Fruit fly (Drosophila melanogaster) whole organism, wandering third instar larva: ENCODE results near the gene CG42784.
"Not testable (repeated sequence)": the region's sequence is repeated elsewhere in the genome, so short reads cannot be mapped to it uniquely, and the experiment has no call there.

Experiments
- Abd-B ChIP-seq: fragments of >200 bp; optimal IDR thresholded peaks from 2 replicates; lab custom pipeline; 2017; ENCODE audit warnings: missing biosample characterization, missing genetic modification characterization
- CG9705 ChIP-seq: fragments of 200-800 bp; sonication (Bioruptor generic); optimal IDR thresholded peaks from 2 replicates; lab custom pipeline; 2018; ENCODE audit warnings: missing biosample characterization, mild to moderate bottlenecking, missing genetic modification characterization
- Dfd ChIP-seq: fragments of >200 bp; optimal IDR thresholded peaks from 2 replicates; lab custom pipeline; 2017; ENCODE audit warnings: missing biosample characterization, missing genetic modification characterization
- GATAd ChIP-seq: sonication (Bioruptor generic); optimal IDR thresholded peaks from 2 replicates; lab custom pipeline; 2016; ENCODE audit warnings: missing biosample characterization, missing genetic modification characterization
- HLH106 ChIP-seq: fragments of 200-800 bp; optimal IDR thresholded peaks from 3 replicates; lab custom pipeline; 2019; ENCODE audit warnings: missing biosample characterization, mild to moderate bottlenecking, missing genetic modification characterization, moderate library complexity
- Hnf4 ChIP-seq: fragments of 200-800 bp; sonication (Bioruptor generic); optimal IDR thresholded peaks from 2 replicates; lab custom pipeline; 2016; ENCODE audit warnings: missing biosample characterization, mild to moderate bottlenecking, missing genetic modification characterization
- Hr78 ChIP-seq: fragments of >200 bp; optimal IDR thresholded peaks from 2 replicates; lab custom pipeline; 2017; ENCODE audit warnings: missing biosample characterization, missing genetic modification characterization
- Hr83 ChIP-seq: fragments of 200-300 bp; sonication (Bioruptor generic); optimal IDR thresholded peaks from 2 replicates; lab custom pipeline; 2016; ENCODE audit warnings: missing biosample characterization, mild to moderate bottlenecking, missing genetic modification characterization, moderate library complexity; ENCODE audit not compliant: poor library complexity, severe bottlenecking
- Mio ChIP-seq: sonication (Bioruptor generic); optimal IDR thresholded peaks from 2 replicates; lab custom pipeline; 2016; ENCODE audit warnings: missing biosample characterization, missing genetic modification characterization
- Myc ChIP-seq: fragments of >200 bp; optimal IDR thresholded peaks from 2 replicates; lab custom pipeline; 2017
- N ChIP-seq: fragments of >200 bp; optimal IDR thresholded peaks from 2 replicates; lab custom pipeline; 2018; ENCODE audit warnings: missing biosample characterization, missing external identifiers, missing genetic modification characterization
- OdsH ChIP-seq: fragments of 200-800 bp; sonication (Bioruptor generic); optimal IDR thresholded peaks from 2 replicates; lab custom pipeline; 2016; ENCODE audit warnings: missing biosample characterization, mild to moderate bottlenecking, missing genetic modification characterization
- Sp1 ChIP-seq: fragments of 200-800 bp; sonication (Bioruptor generic); optimal IDR thresholded peaks from 3 replicates; lab custom pipeline; 2019; ENCODE audit warnings: missing biosample characterization, mild to moderate bottlenecking, missing genetic modification characterization, moderate library complexity
- Vsx2 ChIP-seq: fragments of 200-300, 225-300 bp; sonication (Bioruptor generic); optimal IDR thresholded peaks from 2 replicates; lab custom pipeline; 2018; ENCODE audit warnings: missing biosample characterization, missing genetic modification characterization; ENCODE audit not compliant: partially characterized antibody
- br ChIP-seq: fragments of 200-800 bp; sonication (Bioruptor generic); optimal IDR thresholded peaks from 2 replicates; lab custom pipeline; 2016; ENCODE audit warnings: missing biosample characterization, missing genetic modification characterization
- brk ChIP-seq: fragments of 200-800 bp; sonication (Bioruptor generic); optimal IDR thresholded peaks from 2 replicates; lab custom pipeline; 2016; ENCODE audit warnings: missing biosample characterization, mild to moderate bottlenecking, missing genetic modification characterization
- dl ChIP-seq, 2 experiments: fragments of 175-275, 200-275 bp in 1 of 2; fragments of 200-275 bp in 1 of 2; sonication (Bioruptor generic); optimal IDR thresholded peaks; lab custom pipeline; 2018; ENCODE audit warnings: mild to moderate bottlenecking in 2 of 2, missing biosample characterization in 2 of 2, missing genetic modification characterization in 2 of 2, moderate library complexity in 2 of 2; ENCODE audit not compliant: partially characterized antibody in 2 of 2, insufficient read depth in 1 of 2
- dmrt93B ChIP-seq: fragments of 200-800 bp; sonication (Bioruptor generic); optimal IDR thresholded peaks from 2 replicates; lab custom pipeline; 2018; ENCODE audit warnings: missing biosample characterization, mild to moderate bottlenecking, missing genetic modification characterization
- dsf ChIP-seq: sonication (Bioruptor generic); optimal IDR thresholded peaks from 2 replicates; lab custom pipeline; 2016; ENCODE audit warnings: missing biosample characterization, missing genetic modification characterization, borderline replicate concordance
- foxo ChIP-seq, 2 experiments: fragments of 200-800 bp; sonication (Bioruptor generic); optimal IDR thresholded peaks; 2 replicates in 1 of 2; 3 replicates in 1 of 2; lab custom pipeline; 2016 to 2017; ENCODE audit warnings: missing biosample characterization in 2 of 2, missing genetic modification characterization in 2 of 2
- h ChIP-seq: fragments of 200-800 bp; sonication (Bioruptor generic); optimal IDR thresholded peaks from 3 replicates; lab custom pipeline; 2016; ENCODE audit warnings: missing biosample characterization, mild to moderate bottlenecking, missing genetic modification characterization
- jim ChIP-seq: fragments of 175-275, 200-325 bp; sonication (Bioruptor generic); optimal IDR thresholded peaks from 2 replicates; lab custom pipeline; 2016; ENCODE audit warnings: missing biosample characterization, mild to moderate bottlenecking, missing genetic modification characterization
- lola ChIP-seq: fragments of >200 bp; optimal IDR thresholded peaks from 2 replicates; lab custom pipeline; 2017; ENCODE audit warnings: missing biosample characterization, missing genetic modification characterization
- pan ChIP-seq: fragments of >200 bp; optimal IDR thresholded peaks from 2 replicates; lab custom pipeline; 2017
- psq ChIP-seq: fragments of 200-800 bp; sonication (Bioruptor generic); optimal IDR thresholded peaks from 3 replicates; lab custom pipeline; 2017; ENCODE audit warnings: missing biosample characterization, mild to moderate bottlenecking, missing genetic modification characterization, moderate library complexity
- rgr ChIP-seq: fragments of 200-800 bp; sonication (Bioruptor generic); optimal IDR thresholded peaks from 3 replicates; lab custom pipeline; 2016; ENCODE audit warnings: missing biosample characterization, mild to moderate bottlenecking, missing genetic modification characterization
- sage ChIP-seq: fragments of 200-800 bp; sonication (Bioruptor generic); optimal IDR thresholded peaks from 2 replicates; lab custom pipeline; 2016; ENCODE audit warnings: missing biosample characterization, mild to moderate bottlenecking, missing genetic modification characterization
- sv ChIP-seq: fragments of 200-800 bp; sonication (Bioruptor generic); optimal IDR thresholded peaks from 3 replicates; lab custom pipeline; 2016; ENCODE audit warnings: missing biosample characterization, missing genetic modification characterization
- tai ChIP-seq: sonication (Bioruptor generic); optimal IDR thresholded peaks from 2 replicates; lab custom pipeline; 2016; ENCODE audit warnings: missing biosample characterization, missing genetic modification characterization

Gene CG42784

dm6 chr2L:13445249-13445846, 30.1 kb downstream of the CG42784 start, which contains the start of gene Hacd2:
Gene Hacd2 (minus strand): TSS chr2L:13445651.
- peak; percentile 16 for TF ChIP-seq psq (GFP tag; lab: Kevin White, UChicago)
- TF ChIP-seq h (GFP tag; lab: Kevin White, UChicago) = peak; percentile 25
- TF ChIP-seq CG9705 (GFP tag; lab: Kevin White, UChicago) = no peak
- no peak for TF ChIP-seq Abd-B (GFP tag; lab: Kevin White, UChicago)
- TF ChIP-seq Hnf4 (GFP tag; lab: Kevin White, UChicago) = peak; percentile 77
- TF ChIP-seq dl (GFP tag; optimal IDR thresholded peaks at IDR 0.05; lab: Kevin White, UChicago; ENCODE audit: insufficient read depth in 1 of 2, partially characterized antibody in 2 of 2) = no peak
- TF ChIP-seq dmrt93B (GFP tag; lab: Kevin White, UChicago) = no peak
- no peak for TF ChIP-seq sage (GFP tag; lab: Kevin White, UChicago)
- no peak for TF ChIP-seq pan (lab: Kevin White, UChicago)
- no peak for TF ChIP-seq brk (GFP tag; lab: Kevin White, UChicago)
- no peak for TF ChIP-seq Myc (lab: Kevin White, UChicago)
- TF ChIP-seq N = no peak
- TF ChIP-seq lola (GFP tag; lab: Kevin White, UChicago) = no peak
- TF ChIP-seq HLH106 = peak; percentile 33
- no peak for TF ChIP-seq br (GFP tag; lab: Kevin White, UChicago)
- no peak for TF ChIP-seq jim
- no peak for TF ChIP-seq Sp1 (GFP tag; lab: Kevin White, UChicago)
- peak; percentile 39 for TF ChIP-seq rgr (GFP tag; lab: Kevin White, UChicago)
- TF ChIP-seq GATAd (GFP tag; lab: Kevin White, UChicago) = no peak
- no peak for TF ChIP-seq Hr78
- no peak for TF ChIP-seq Mio (GFP tag; lab: Kevin White, UChicago)
- peak; percentile 52 for TF ChIP-seq sv
- no peak for TF ChIP-seq tai
- TF ChIP-seq OdsH (GFP tag; lab: Kevin White, UChicago) = no peak
- peak; percentile 25 for TF ChIP-seq Hr83 (GFP tag; lab: Kevin White, UChicago)
- no peak for TF ChIP-seq Vsx2
- no peak for TF ChIP-seq dsf (GFP tag; lab: Kevin White, UChicago)
- peak in 1 of 2 experiments; percentile 34 for TF ChIP-seq foxo (GFP tag; optimal IDR thresholded peaks at IDR 0.05; lab: Kevin White, UChicago)

- TF ChIP-seq OdsH (GFP tag; lab: Kevin White, UChicago); foxo (GFP tag; optimal IDR thresholded peaks at IDR 0.05; lab: Kevin White, UChicago); GATAd (GFP tag; lab: Kevin White, UChicago): not testable (repeated sequence)
These were observed 34.2 kb downstream of the CG42784 start, which contains the start of gene Hsp60D for dm6 chr2L:13449397-13449796. Gene Hsp60D (minus strand): TSS chr2L:13449497.

- peak; percentile 12 for TF ChIP-seq Dfd (GFP tag; lab: Kevin White, UChicago)
- no peak for TF ChIP-seq dl (GFP tag; optimal IDR thresholded peaks at IDR 0.05; lab: Kevin White, UChicago; ENCODE audit: insufficient read depth in 1 of 2, partially characterized antibody in 2 of 2)
- TF ChIP-seq, all 38 proteins: peak for 1
These were observed 41.9 kb downstream of the CG42784 start, which contains the start of gene CG42809 for dm6 chr2L:13457037-13457547. Gene CG42809 (plus strand): TSS chr2L:13457497.

- no peak for TF ChIP-seq HLH106
- peak; percentile 11 for TF ChIP-seq Myc (lab: Kevin White, UChicago)
- no peak for TF ChIP-seq GATAd (GFP tag; lab: Kevin White, UChicago)
- TF ChIP-seq tai = no peak
These were observed 43.9 kb downstream of the CG42784 start, which contains the start of gene CG42810 for dm6 chr2L:13458991-13459731. Gene CG42810 (plus strand): TSS chr2L:13459681.
